Worm (Caenorhabditis elegans): ENCODE data around the gene kdin-1.

- no peak for TF ChIP-seq K11D2.4 (GFP tag; IDR thresholded peaks at IDR 0.05)
- no peak for TF ChIP-seq unc-62 (GFP tag; optimal IDR thresholded peaks at IDR 0.05)
- no peak for TF ChIP-seq ztf-6 (GFP tag; IDR thresholded peaks at IDR 0.05)
- no peak for TF ChIP-seq ztf-3 (GFP tag; optimal IDR thresholded peaks at IDR 0.05)
- no peak for TF ChIP-seq sptf-2 (GFP tag; optimal IDR thresholded peaks at IDR 0.05)
- TF ChIP-seq T07F8.4 (tag; optimal IDR thresholded peaks at IDR 0.05): no peak
- no peak for TF ChIP-seq lin-54 (GFP tag; optimal IDR thresholded peaks at IDR 0.05)
These were observed 7.6 kb upstream of the kdin-1 start, which contains the start of gene hrg-4 for ce11 chrIV:11030893-11031292.
